Worm (Caenorhabditis elegans) whole organism, L1 larva: ENCODE measurements around the gene F54E7.9.

Source experiments
- alr-1 ChIP-seq: fragments of 200-800 bp; sonication (Bioruptor generic); optimal IDR thresholded peaks from 2 replicates; lab custom pipeline; 2018; ENCODE audit warnings: borderline replicate concordance, mild to moderate bottlenecking, missing genetic modification characterization, missing compliant biosample characterization
- aly-2 ChIP-seq: fragments of 150-350 bp; optimal IDR thresholded peaks from 2 replicates; lab custom pipeline; 2014; ENCODE audit warnings: missing biosample characterization, missing genetic modification characterization
- fkh-4 ChIP-seq: sonication (generic microtip); optimal IDR thresholded peaks from 2 replicates; lab custom pipeline; 2016; ENCODE audit warnings: missing compliant biosample characterization, missing genetic modification characterization, borderline replicate concordance
- grh-1 ChIP-seq: fragments of 200-800 bp; sonication (Bioruptor generic); IDR thresholded peaks from 2 replicates; pipeline ENCODE4 v1.3.6; 2022; ENCODE audit warnings: missing genetic modification reagents, missing genetic modification characterization, missing compliant biosample characterization
- lin-35 ChIP-seq, 2 experiments: fragments of 150-350 bp; optimal IDR thresholded peaks; 2 replicates each; lab custom pipeline; 2014; ENCODE audit warnings: missing biosample characterization in 2 of 2, missing genetic modification characterization in 2 of 2, missing genetic modification reagents in 2 of 2
- lir-3 ChIP-seq: sonication (generic microtip); optimal IDR thresholded peaks from 2 replicates; lab custom pipeline; 2016; ENCODE audit warnings: mild to moderate bottlenecking, missing genetic modification characterization, moderate library complexity, missing compliant biosample characterization; ENCODE audit not compliant: poor library complexity
- nhr-237 ChIP-seq: fragments of 150-350 bp; optimal IDR thresholded peaks from 2 replicates; lab custom pipeline; 2014; ENCODE audit warnings: missing biosample characterization, missing genetic modification characterization
- nhr-47 ChIP-seq: sonication (generic microtip); optimal IDR thresholded peaks from 2 replicates; lab custom pipeline; 2016; ENCODE audit warnings: mild to moderate bottlenecking, missing genetic modification characterization, moderate library complexity, missing compliant biosample characterization
- snpc-4 ChIP-seq: fragments of 150-350 bp; optimal IDR thresholded peaks from 2 replicates; lab custom pipeline; 2014; ENCODE audit warnings: missing biosample characterization, missing genetic modification characterization
- unc-130 ChIP-seq: fragments of 150-350 bp; optimal IDR thresholded peaks from 2 replicates; lab custom pipeline; 2017; ENCODE audit warnings: missing biosample characterization, missing genetic modification characterization, inconsistent platforms

- TF ChIP-seq aly-2 (tag; lab: Kevin White, UChicago) (no peak), snpc-4 (tag; lab: Kevin White, UChicago) (no peak), unc-130 (tag; lab: Kevin White, UChicago) (no peak), nhr-237 (no peak), fkh-4 (tag; lab: Kevin White, UChicago) (no peak), nhr-47 (tag; lab: Kevin White, UChicago) (no peak), lin-35 (GFP tag; optimal IDR thresholded peaks at IDR 0.05; lab: Kevin White, UChicago) (no peak), lir-3 (tag; lab: Kevin White, UChicago) (no peak), grh-1 (GFP tag; lab: Robert Waterston, UW) (no peak), alr-1 (no peak)
Measured at ce11 chrIII:5634509-5634908, 43.2 kb downstream of the F54E7.9 start.
